Worm (Caenorhabditis elegans): ENCODE measurements around the gene Y38E10A.35.

DNA sequence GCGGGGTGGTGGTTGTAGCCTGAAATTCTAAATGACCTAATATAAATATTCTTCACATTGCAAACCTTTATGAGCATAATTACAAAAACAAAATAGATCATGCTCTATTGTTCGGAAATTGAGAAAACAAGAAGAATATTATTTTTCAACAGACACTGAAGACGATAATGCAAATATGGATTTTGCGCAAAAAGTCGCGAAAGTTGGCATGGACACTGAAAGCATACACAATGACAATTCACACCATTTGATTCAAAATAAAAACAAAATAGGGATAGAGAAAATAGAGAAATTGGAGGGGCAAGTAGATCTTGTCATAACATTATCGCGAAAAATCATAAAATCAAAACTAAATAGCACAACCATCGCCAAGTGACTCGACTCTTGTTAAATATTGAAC, at the start of gene Y38E10A.35:
- no peak for TF ChIP-seq ama-1 (optimal IDR thresholded peaks at IDR 0.05)
- TF ChIP-seq tbx-11 (GFP tag; IDR thresholded peaks at IDR 0.05) = no peak
- TF ChIP-seq pes-1 (GFP tag; IDR thresholded peaks at IDR 0.05) = no peak
- no peak for TF ChIP-seq hnd-1 (tag; optimal IDR thresholded peaks at IDR 0.05)
- TF ChIP-seq flt-1 (GFP tag; IDR thresholded peaks at IDR 0.05) = no peak
